Worm (Caenorhabditis elegans): ENCODE results near the gene K08D9.9.

Gene K08D9.9

DNA sequence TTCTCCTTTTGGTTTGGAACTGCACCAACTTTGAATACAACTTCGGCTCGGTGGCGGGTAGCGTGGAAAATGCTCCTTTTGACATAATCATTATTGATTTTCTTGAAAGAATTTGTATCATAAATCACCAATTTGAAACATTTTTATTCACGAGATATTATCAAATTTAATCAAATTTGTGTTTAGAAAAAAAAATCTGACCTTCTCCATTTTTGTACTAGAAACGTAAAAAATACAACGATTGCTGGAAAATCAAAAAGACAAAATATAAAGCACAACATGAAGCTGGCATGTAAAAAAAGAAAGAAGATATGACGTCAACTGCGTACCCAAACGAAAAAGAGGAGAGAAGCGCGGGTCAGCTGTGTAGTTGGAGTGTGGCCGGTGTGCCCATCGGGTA lies 36.2 kb downstream of the K08D9.9 start, which contains the start of gene K08D9.4:
TSS of gene K08D9.4 (minus strand) at position 101 of the 400 bp plus-strand sequence.
- TF ChIP-seq ztf-11 (tag; optimal IDR thresholded peaks at IDR 0.05) (no peak), snpc-4 (tag; optimal IDR thresholded peaks at IDR 0.05) (no peak), F26F4.8 (GFP tag; conservative IDR thresholded peaks at IDR 0.05) (no peak), mdl-1 (tag; optimal IDR thresholded peaks at IDR 0.05) (no peak), nhr-237 (tag; optimal IDR thresholded peaks at IDR 0.05) (no peak), hmg-1.1 (GFP tag; IDR thresholded peaks at IDR 0.05) (no peak), ceh-32 (tag; optimal IDR thresholded peaks at IDR 0.05; ENCODE audit: poor library complexity) (no peak), zip-2 (tag; optimal IDR thresholded peaks at IDR 0.05) (no peak), zfp-2 (tag; optimal IDR thresholded peaks at IDR 0.05) (no peak), hlh-11 (tag; optimal IDR thresholded peaks at IDR 0.05) (no peak), ama-1 (optimal IDR thresholded peaks at IDR 0.05) (no peak), attf-4 (tag; optimal IDR thresholded peaks at IDR 0.05) (no peak), dpl-1 (GFP tag; optimal IDR thresholded peaks at IDR 0.05) (no peak), dmd-9 (GFP tag; IDR thresholded peaks at IDR 0.05) (no peak), unc-130 (GFP tag; optimal IDR thresholded peaks at IDR 0.05) (no peak), lim-7 (GFP tag; IDR thresholded peaks at IDR 0.05) (no peak), rbr-2 (tag; optimal IDR thresholded peaks at IDR 0.05) (no peak)

DNA sequence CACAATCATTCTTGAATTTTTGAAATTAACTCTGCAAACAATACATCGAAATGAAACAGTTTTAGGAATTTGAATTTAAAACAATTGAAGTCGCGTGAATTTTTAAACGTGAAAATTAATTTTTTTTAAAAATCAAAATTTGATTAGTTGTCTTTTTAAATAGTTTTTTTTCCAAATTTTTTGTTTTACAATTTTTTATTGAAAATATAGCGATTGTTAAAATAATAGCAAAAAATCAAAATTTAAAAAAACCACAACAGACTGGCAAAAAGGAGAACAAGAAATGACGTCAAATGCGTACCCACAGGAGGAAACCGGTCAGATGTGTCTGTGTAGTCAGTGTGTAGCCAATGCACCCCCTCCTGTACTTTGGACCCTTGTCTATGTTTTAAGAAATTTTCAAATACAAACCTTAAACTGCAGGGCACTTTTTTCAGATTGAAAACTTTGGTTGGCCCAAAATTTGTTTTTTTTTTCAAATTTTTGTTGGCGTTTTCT lies 39.6 kb downstream of the K08D9.9 start, which contains the start of the genes Y73C8B.1 and Y73C8B.5:
TSS of gene Y73C8B.1 (minus strand) at position 51 of the 498 bp plus-strand sequence.
TSS of gene Y73C8B.5 (plus strand) at position 437 of the 498 bp plus-strand sequence.
- TF ChIP-seq ztf-7 (tag; optimal IDR thresholded peaks at IDR 0.05) (no peak), mdl-1 (tag; optimal IDR thresholded peaks at IDR 0.05) (no peak), mep-1 (tag; optimal IDR thresholded peaks at IDR 0.05) (peak; percentile 20), egl-43 (GFP tag; IDR thresholded peaks at IDR 0.05) (no peak), lin-1 (GFP tag; IDR thresholded peaks at IDR 0.05) (no peak), attf-4 (tag; optimal IDR thresholded peaks at IDR 0.05) (no peak), pha-4 (GFP tag; IDR thresholded peaks at IDR 0.05) (no peak), pha-4 (tag; optimal IDR thresholded peaks at IDR 0.05) (no peak), hlh-30 (tag; optimal IDR thresholded peaks at IDR 0.05; ENCODE audit: insufficient read depth) (peak; percentile 3), nhr-28 (tag; optimal IDR thresholded peaks at IDR 0.05) (peak; percentile 90), hlh-11 (tag; optimal IDR thresholded peaks at IDR 0.05) (peak; percentile 11), lsy-2 (tag; optimal IDR thresholded peaks at IDR 0.05) (peak in 1 of 2 experiments; percentile 11), lin-38 (GFP tag; IDR thresholded peaks at IDR 0.05) (peak; percentile 31; the same call in 1 of the 2 replicates), nhr-11 (tag; optimal IDR thresholded peaks at IDR 0.05) (peak; percentile 94), dve-1 (tag; optimal IDR thresholded peaks at IDR 0.05; ENCODE audit: insufficient read depth) (peak; percentile 35), nhr-48 (tag; optimal IDR thresholded peaks at IDR 0.05) (peak; percentile 88), zfp-3 (GFP tag; conservative IDR thresholded peaks at IDR 0.05) (no peak)

DNA sequence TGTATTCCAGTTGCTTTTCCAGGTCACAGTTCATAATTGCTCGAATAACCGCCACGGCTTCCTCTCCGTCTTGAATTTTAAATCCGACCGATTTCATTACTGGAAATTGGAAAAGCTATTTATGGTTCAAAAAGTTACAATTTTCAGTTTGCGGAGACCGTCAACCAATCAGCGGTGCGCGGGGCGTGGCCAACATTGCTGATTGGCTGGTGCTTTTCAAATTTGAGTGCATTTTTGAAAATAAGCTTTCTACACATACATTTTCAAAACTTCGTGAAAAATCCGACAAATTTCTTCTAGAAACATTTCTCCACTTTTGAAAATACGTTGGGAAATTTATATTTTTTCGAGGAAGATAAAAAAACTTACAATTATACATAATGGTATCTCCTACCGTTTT lies 40.7 kb downstream of the K08D9.9 start:
- TF ChIP-seq Y48G9A.11 (GFP tag; IDR thresholded peaks at IDR 0.05) (no peak), duxl-1 (tag; optimal IDR thresholded peaks at IDR 0.05; ENCODE audit: poor library complexity) (no peak), daf-19 (GFP tag; conservative IDR thresholded peaks at IDR 0.05) (no peak), snpc-4 (tag; optimal IDR thresholded peaks at IDR 0.05) (no peak), ceh-32 (tag; optimal IDR thresholded peaks at IDR 0.05; ENCODE audit: poor library complexity) (no peak), ZK337.2 (GFP tag; IDR thresholded peaks at IDR 0.05) (no peak), saeg-2 (GFP tag; IDR thresholded peaks at IDR 0.05) (no peak), daf-12 (tag; optimal IDR thresholded peaks at IDR 0.05) (no peak)
